Fruit fly (Drosophila melanogaster): ENCODE measurements around the gene AcCoAS.

AcCoAS gene

dm6 chr3L:21279876-21280566 is at the start of gene AcCoAS:
TSS of gene AcCoAS (minus strand) at chr3L:21280243.
- TF ChIP-seq CG17801 (GFP tag; optimal IDR thresholded peaks at IDR 0.05; ENCODE audit: partially characterized antibody) = peak; percentile 82

DNA sequence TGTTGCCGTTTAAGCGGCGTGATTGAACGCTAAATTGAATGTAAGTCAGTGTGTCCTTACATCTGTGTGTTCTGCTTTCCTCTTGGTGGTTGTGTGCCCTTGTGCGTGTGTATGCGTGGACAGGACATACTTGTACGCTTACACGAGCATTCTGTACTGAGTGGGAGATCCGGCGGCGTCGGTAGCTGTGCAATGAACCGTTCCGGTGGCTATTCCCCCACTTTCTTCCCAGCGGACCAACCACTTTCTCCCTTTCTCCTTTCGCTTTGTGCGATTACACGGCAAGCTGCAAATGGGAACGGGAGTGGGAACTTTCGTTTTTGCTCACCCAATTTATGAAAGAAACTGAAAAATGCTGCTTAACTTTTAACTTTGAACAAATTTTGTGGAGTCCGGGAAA is 44.7 kb upstream of the AcCoAS start:
- no peak for TF ChIP-seq CG17801 (GFP tag; optimal IDR thresholded peaks at IDR 0.05; ENCODE audit: partially characterized antibody)

dm6 chr3L:21321807-21322503 is 41.9 kb upstream of the AcCoAS start:
- TF ChIP-seq CG17801 (GFP tag; optimal IDR thresholded peaks at IDR 0.05; ENCODE audit: partially characterized antibody) = no peak

DNA sequence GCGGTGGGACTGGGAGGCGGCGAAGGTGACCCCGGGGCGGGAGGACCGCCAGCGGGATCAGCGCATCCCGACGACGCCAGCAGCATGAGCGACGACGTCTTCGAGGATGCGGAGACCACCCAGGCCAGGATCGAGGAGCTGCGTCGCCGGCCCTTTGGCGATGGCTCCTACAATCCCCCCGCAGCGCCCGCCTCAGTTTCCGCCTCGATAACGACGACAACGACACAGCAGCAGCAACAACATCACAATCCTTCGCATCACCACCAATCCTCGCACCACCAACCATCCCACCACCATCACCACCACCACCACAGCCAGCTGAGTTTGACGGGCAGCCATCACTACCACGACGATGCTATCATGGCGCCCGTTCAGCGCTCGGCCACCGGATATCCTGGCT is 39.9 kb upstream of the AcCoAS start:
- no peak for TF ChIP-seq CG17801 (GFP tag; optimal IDR thresholded peaks at IDR 0.05; ENCODE audit: partially characterized antibody)

DNA sequence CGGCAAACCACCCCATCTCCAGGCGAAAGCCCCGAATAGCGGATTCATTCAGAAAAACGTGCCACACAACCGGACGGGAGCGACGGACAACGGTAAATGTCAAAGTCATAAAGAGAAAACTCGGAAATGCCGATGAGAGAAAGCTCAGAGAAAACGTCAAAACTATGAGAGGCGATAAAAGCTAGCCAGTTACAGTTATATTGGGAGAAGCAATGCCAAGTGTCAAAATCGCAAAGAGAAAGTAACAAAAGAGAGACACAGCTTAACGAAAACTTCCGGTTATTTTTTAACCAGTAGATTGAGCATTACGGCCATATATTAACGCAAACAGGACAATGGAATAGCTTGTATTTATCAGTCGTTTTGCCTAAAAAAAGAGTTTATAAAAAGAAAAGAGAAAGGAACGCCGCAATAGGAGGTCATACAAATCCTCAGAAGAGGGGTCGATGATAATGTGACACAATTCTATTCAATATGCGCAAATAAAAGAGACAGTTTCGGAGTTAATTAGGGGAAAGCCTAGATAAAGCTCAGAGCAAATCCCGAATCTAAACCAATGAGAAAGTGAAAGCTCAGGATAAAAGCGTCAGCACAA is 39.4 kb upstream of the AcCoAS start:
- no peak for TF ChIP-seq CG17801 (GFP tag; optimal IDR thresholded peaks at IDR 0.05; ENCODE audit: partially characterized antibody)

- no peak for TF ChIP-seq CG17801 (GFP tag; optimal IDR thresholded peaks at IDR 0.05; ENCODE audit: partially characterized antibody)
Observed at dm6 chr3L:21318474-21318873, 38.4 kb upstream of the AcCoAS start, which contains the start of gene Rab26. TSS of gene Rab26 (plus strand) at chr3L:21318774.

- TF ChIP-seq CG17801 (GFP tag; optimal IDR thresholded peaks at IDR 0.05; ENCODE audit: partially characterized antibody) = peak; percentile 9
Observed at dm6 chr3L:21317416-21318259, 37.6 kb upstream of the AcCoAS start, which contains the start of gene Pc. TSS of gene Pc (minus strand) at chr3L:21318020.

- TF ChIP-seq CG17801 (GFP tag; optimal IDR thresholded peaks at IDR 0.05; ENCODE audit: partially characterized antibody) = peak; percentile 100
Observed at dm6 chr3L:21304400-21304799, 24.4 kb upstream of the AcCoAS start, which contains the start of the genes CG11309 and CG7632. TSS of gene CG11309 (minus strand) at chr3L:21304658. TSS of gene CG7632 (plus strand) at chr3L:21304697.

dm6 chr3L:21303659-21304058 is 23.6 kb upstream of the AcCoAS start:
- no peak for TF ChIP-seq CG17801 (GFP tag; optimal IDR thresholded peaks at IDR 0.05; ENCODE audit: partially characterized antibody)

dm6 chr3L:21302493-21302892 is 22.4 kb upstream of the AcCoAS start:
- TF ChIP-seq CG17801 (GFP tag; optimal IDR thresholded peaks at IDR 0.05; ENCODE audit: partially characterized antibody) = no peak

- no peak for TF ChIP-seq CG17801 (GFP tag; optimal IDR thresholded peaks at IDR 0.05; ENCODE audit: partially characterized antibody)
Observed at dm6 chr3L:21301737-21302487, 21.9 kb upstream of the AcCoAS start.

DNA sequence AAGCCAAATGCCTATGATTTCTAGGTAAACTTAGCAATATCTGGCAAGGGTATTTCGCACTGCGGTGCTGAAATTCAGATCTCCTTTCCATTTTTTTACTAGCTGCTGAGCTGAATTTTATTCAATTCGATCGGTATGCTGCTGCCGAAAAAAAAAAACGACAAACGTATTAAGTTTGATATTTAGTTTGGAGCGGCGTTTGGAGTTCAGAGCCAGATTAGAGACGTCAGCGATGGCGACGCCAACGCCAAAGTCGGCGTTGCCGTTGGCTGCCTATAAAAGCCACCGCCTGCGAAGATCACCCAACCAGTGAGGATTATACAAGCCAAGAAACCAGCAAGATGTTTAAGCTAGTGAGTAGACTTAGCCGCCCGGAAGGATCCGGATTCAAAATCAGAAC is 20.2 kb upstream of the AcCoAS start, which contains the start of gene Cpr78Cc:
Gene Cpr78Cc, plus strand, starts transcription at position 301 of the 400 bp plus-strand sequence.
- TF ChIP-seq CG17801 (GFP tag; optimal IDR thresholded peaks at IDR 0.05; ENCODE audit: partially characterized antibody) = no peak

- no peak for TF ChIP-seq CG17801 (GFP tag; optimal IDR thresholded peaks at IDR 0.05; ENCODE audit: partially characterized antibody)
Observed at dm6 chr3L:21299203-21299602, 19.2 kb upstream of the AcCoAS start.

dm6 chr3L:21298375-21298774 is 18.3 kb upstream of the AcCoAS start, which contains the start of gene CG43702:
TSS of gene CG43702 (plus strand) at chr3L:21298675.
- no peak for TF ChIP-seq CG17801 (GFP tag; optimal IDR thresholded peaks at IDR 0.05; ENCODE audit: partially characterized antibody)

All from ovary, adult (tissue).